Worm (Caenorhabditis elegans) whole organism, midembryonic: ENCODE measurements around the gene melo-1.

ENCODE experiments used
- flt-1 ChIP-seq: fragments of 200-800 bp; sonication (Bioruptor generic); IDR thresholded peaks from 2 replicates; pipeline ENCODE4 v1.3.6; 2022; ENCODE audit warnings: missing genetic modification characterization, missing compliant biosample characterization
- med-1 ChIP-seq: sonication (generic microtip); optimal IDR thresholded peaks from 2 replicates; lab custom pipeline; 2017; ENCODE audit warnings: missing genetic modification characterization, mild to moderate bottlenecking, missing compliant biosample characterization, antibody characterized with exemption, missing genetic modification reagents; ENCODE audit not compliant: insufficient read depth
- ref-1 ChIP-seq: fragments of 200-800 bp; sonication (Bioruptor generic); conservative IDR thresholded peaks from 2 replicates; pipeline ENCODE4 v1.3.6; 2022; ENCODE audit warnings: missing genetic modification reagents, missing genetic modification characterization, missing compliant biosample characterization
- tab-1 ChIP-seq: fragments of 200-800 bp; sonication (Bioruptor generic); IDR thresholded peaks from 2 replicates; pipeline ENCODE4 v1.3.6; 2022; ENCODE audit warnings: missing genetic modification characterization, missing compliant biosample characterization

DNA sequence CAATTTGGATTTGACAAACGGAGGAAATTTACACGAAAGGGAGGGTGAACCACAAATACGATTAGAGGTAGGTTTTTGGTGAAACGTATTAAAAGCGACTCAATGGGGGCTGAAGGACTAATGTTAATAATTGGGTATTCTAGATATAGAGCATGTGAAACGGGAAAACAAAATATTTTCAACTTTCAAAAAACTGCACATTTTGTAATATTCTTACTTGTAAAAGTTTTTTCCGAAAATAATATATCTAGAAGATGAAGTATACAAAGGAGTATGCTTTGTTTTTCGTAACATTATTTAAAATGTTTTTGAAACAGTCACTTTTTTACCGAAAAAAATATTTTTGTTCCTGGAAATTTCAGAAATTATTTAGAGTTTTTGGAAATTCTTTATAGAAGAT lies 44.9 kb upstream of the melo-1 start:
- no peak for TF ChIP-seq flt-1 (GFP tag; lab: Robert Waterston, UW)
- no peak for TF ChIP-seq tab-1 (GFP tag; lab: Robert Waterston, UW)
- TF ChIP-seq med-1 (GFP tag; lab: Kevin White, UChicago) = no peak
- TF ChIP-seq ref-1 (GFP tag; lab: Robert Waterston, UW) = no peak
